Fruit fly (Drosophila melanogaster) Kc167 (cell line): Measurements from ENCODE around the gene CG32812.

ENCODE experiments used
- Myc ChIP-seq: fragments of >200 bp; optimal IDR thresholded peaks from 2 replicates; lab custom pipeline; 2017; ENCODE audit warnings: missing external identifiers
- Sin3A ChIP-seq: fragments of >200 bp; optimal IDR thresholded peaks from 2 replicates; lab custom pipeline; 2018; ENCODE audit warnings: missing external identifiers
- h ChIP-seq: fragments of >200 bp; optimal IDR thresholded peaks from 3 replicates; lab custom pipeline; 2018; ENCODE audit warnings: missing external identifiers
- insv ChIP-seq: fragments of >200 bp; optimal IDR thresholded peaks from 3 replicates; lab custom pipeline; 2018; ENCODE audit warnings: missing external identifiers
- psq ChIP-seq: fragments of >200 bp; optimal IDR thresholded peaks from 2 replicates; lab custom pipeline; 2017; ENCODE audit warnings: missing external identifiers
- ttk ChIP-seq: sonication (Bioruptor generic); optimal IDR thresholded peaks from 2 replicates; lab custom pipeline; 2017; ENCODE audit warnings: missing external identifiers

The CG32812 gene

DNA sequence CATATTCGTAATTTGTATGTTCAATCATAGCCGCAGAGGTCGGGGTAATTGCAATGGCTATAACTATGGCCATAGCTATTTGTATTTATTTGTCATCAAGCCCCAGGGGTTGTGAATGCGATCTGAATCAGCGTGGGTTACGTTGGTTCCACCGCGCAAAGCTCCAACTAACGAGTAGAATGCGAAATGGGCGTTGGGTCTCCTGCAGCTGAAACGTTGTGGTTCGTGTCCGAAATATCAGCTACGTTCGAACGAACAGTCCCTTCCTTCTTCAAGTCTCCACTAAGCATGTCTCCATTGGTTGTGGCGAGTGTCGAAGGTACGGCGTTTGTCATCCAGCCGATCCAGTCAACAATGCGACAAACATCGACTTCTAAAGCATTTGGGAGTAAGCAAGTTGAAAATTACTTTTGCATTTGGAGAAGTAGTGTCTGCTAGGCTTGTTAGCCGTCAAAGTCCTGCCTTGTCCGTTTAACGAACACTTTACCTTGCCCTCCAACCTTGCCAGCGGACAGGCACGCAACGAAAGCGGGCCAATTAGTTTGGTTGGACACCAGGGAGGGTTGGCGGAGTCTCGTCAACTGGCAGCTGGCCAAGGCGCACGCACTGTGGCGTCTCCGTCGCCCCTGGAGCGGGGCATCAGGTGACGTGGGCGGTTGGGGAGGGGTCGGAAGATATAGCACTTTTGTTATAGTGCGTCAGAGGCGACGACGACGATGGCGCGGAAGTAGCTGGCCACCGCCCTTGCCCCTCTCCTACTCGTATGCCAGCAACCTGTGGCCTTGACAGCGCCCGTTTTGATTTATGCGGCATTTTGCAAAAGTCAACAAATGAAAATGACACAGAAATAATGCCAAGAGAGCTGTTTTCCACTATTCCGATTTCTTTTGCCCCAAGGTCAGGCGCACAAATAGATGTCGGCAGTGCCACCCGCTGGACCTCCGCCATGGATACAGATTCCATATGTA is at the start of gene CG32812:
CG32812 (plus strand) TSS at position 423 of the 968 bp plus-strand sequence.
- TF ChIP-seq Sin3A (lab: Kevin White, UChicago) (no peak), psq (lab: Kevin White, UChicago) (no peak), h (lab: Kevin White, UChicago) (no peak), ttk (lab: Kevin White, UChicago) (no peak), Myc (lab: Kevin White, UChicago) (no peak), insv (no peak)

- TF ChIP-seq ttk (lab: Kevin White, UChicago): no peak
- TF ChIP-seq h (lab: Kevin White, UChicago): no peak
- no peak for TF ChIP-seq Sin3A (lab: Kevin White, UChicago)
- TF ChIP-seq insv: no peak
These were observed 47.3 kb upstream of the CG32812 start, which contains the start of gene CG11403 for dm6 chrX:1239832-1240231. Gene CG11403, minus strand, starts transcription at chrX:1239884.

dm6 chrX:1242049-1242448 is 45.0 kb upstream of the CG32812 start:
- no peak for TF ChIP-seq h (lab: Kevin White, UChicago)

- no peak for TF ChIP-seq ttk (lab: Kevin White, UChicago)
- no peak for TF ChIP-seq Sin3A (lab: Kevin White, UChicago)
- TF ChIP-seq psq (lab: Kevin White, UChicago): no peak
These were observed 38.4 kb upstream of the CG32812 start for dm6 chrX:1248735-1249134.

DNA sequence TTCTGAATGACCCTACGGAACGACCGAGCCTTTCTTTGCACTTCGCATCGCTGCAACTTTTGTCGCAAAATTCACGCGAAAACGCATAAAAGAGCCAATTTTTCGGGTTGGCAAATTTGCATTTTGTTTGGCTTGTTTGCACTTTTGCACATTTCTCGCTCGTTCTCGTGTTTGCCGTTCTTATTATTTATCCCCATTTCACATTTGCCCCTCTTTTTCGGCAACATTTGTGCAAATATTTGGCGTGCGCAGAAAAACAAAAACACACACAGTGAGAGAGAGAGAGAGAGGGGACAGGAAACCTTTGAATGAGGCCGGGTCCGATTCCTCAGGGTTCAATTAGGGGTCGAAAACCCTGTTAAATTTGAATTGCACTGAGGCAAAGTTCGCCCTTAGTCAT is 37.5 kb upstream of the CG32812 start:
- no peak for TF ChIP-seq Myc (lab: Kevin White, UChicago)
- no peak for TF ChIP-seq ttk (lab: Kevin White, UChicago)
- no peak for TF ChIP-seq insv

DNA sequence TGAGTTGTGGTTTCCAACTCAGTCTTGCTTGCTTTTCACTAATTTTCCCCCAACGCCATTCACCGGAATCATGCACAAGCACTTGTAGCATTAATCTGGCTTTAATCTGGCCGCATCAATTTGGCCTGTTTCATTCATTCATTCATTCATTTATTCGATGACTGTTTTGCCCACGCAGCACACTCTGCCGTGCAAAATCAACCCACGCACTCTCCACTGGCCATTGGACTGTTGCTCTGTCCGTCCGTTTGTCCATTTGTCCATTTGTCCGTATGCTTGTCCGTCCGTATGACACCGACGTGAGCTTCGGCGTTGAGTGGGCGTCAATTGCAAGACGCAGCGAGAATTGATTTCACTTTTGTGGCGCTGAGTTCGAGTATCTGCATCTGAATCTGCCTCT is 37.0 kb upstream of the CG32812 start:
- TF ChIP-seq insv (no peak), psq (lab: Kevin White, UChicago) (no peak), Myc (lab: Kevin White, UChicago) (no peak), h (lab: Kevin White, UChicago) (no peak), ttk (lab: Kevin White, UChicago) (no peak), Sin3A (lab: Kevin White, UChicago) (no peak)

- TF ChIP-seq psq (lab: Kevin White, UChicago): no peak
- TF ChIP-seq ttk (lab: Kevin White, UChicago): no peak
- no peak for TF ChIP-seq Myc (lab: Kevin White, UChicago)
- TF ChIP-seq insv: no peak
These were observed 34.1 kb upstream of the CG32812 start for dm6 chrX:1252961-1253360.

dm6 chrX:1256131-1256530 is 31.0 kb upstream of the CG32812 start:
- TF ChIP-seq Sin3A (lab: Kevin White, UChicago) (no peak), Myc (lab: Kevin White, UChicago) (no peak), h (lab: Kevin White, UChicago) (no peak), insv (no peak), ttk (lab: Kevin White, UChicago) (no peak), psq (lab: Kevin White, UChicago) (no peak)

dm6 chrX:1256742-1257441 is 30.2 kb upstream of the CG32812 start:
- TF ChIP-seq psq (lab: Kevin White, UChicago): no peak
- no peak for TF ChIP-seq Sin3A (lab: Kevin White, UChicago)
- TF ChIP-seq ttk (lab: Kevin White, UChicago): no peak
- TF ChIP-seq Myc (lab: Kevin White, UChicago): no peak
- TF ChIP-seq h (lab: Kevin White, UChicago): no peak

dm6 chrX:1260327-1260726 is 26.8 kb upstream of the CG32812 start:
- no peak for TF ChIP-seq psq (lab: Kevin White, UChicago)
- no peak for TF ChIP-seq h (lab: Kevin White, UChicago)
- TF ChIP-seq insv: no peak
- no peak for TF ChIP-seq Myc (lab: Kevin White, UChicago)
- no peak for TF ChIP-seq Sin3A (lab: Kevin White, UChicago)
- no peak for TF ChIP-seq ttk (lab: Kevin White, UChicago)

dm6 chrX:1262536-1263263 is 24.4 kb upstream of the CG32812 start:
- TF ChIP-seq insv (no peak), ttk (lab: Kevin White, UChicago) (no peak), Myc (lab: Kevin White, UChicago) (no peak), psq (lab: Kevin White, UChicago) (no peak), Sin3A (lab: Kevin White, UChicago) (no peak), h (lab: Kevin White, UChicago) (no peak)

DNA sequence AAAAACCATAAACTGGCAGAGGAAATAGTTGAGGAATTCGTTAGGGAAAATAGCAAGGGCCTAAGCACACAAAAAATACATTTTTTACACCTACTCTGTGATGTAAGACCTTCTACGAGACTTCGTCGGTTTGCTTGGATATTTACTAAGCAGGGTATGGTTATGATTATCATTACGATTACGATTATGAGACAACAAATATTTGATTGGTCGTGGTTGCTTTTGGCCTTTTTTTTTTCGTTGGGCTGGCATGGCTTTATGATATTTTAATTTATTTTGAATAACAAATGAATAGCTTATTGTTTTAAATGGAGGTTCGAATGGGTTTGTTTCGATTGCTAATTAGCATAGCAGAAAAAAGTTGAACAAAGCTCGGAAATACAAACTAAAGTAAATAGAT is 22.5 kb upstream of the CG32812 start:
- TF ChIP-seq psq (lab: Kevin White, UChicago) (no peak), Myc (lab: Kevin White, UChicago) (no peak), h (lab: Kevin White, UChicago) (no peak), ttk (lab: Kevin White, UChicago) (no peak), Sin3A (lab: Kevin White, UChicago) (no peak), insv (no peak)
